Worm (Caenorhabditis elegans): ENCODE data around the gene slfl-4.

ce11 chrIV:5274123-5274581 lies at the start of gene slfl-4:
- no peak for TF ChIP-seq ceh-79 (tag; optimal IDR thresholded peaks at IDR 0.05)
- no peak for TF ChIP-seq zfh-2 (GFP tag; conservative IDR thresholded peaks at IDR 0.05)
- no peak for TF ChIP-seq pha-4 (tag; optimal IDR thresholded peaks at IDR 0.05)
- no peak for TF ChIP-seq him-1 (tag; optimal IDR thresholded peaks at IDR 0.05)
- no peak for TF ChIP-seq K12H6.12 (tag; optimal IDR thresholded peaks at IDR 0.05)
- no peak for TF ChIP-seq mel-28 (tag; optimal IDR thresholded peaks at IDR 0.05; ENCODE audit: borderline replicate concordance)
- TF ChIP-seq C06A6.2 (GFP tag; conservative IDR thresholded peaks at IDR 0.05) = no peak
- TF ChIP-seq bed-2 (GFP tag; IDR thresholded peaks at IDR 0.05) = no peak
